Worm (Caenorhabditis elegans): ENCODE results near the gene tiar-2.

DNA sequence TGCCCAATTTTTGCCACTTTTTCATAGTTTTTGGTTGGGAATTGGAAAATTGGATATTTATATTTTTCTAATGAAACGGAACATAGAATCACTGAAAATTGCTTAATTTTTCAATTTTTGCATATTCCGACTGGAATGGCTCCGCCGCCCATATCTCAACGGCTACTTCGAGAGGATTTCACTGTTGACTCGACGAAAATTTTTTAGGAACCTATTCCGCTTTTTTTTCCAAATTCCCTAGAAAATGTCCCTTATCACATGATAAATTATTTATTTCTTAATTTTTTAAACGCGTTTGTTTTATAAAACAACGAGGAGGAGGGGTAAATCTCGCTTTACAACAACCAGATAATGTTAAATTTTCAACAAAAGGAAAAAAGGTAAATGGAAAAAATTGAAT, 41.8 kb upstream of the tiar-2 start:
- TF ChIP-seq odd-2 (tag; optimal IDR thresholded peaks at IDR 0.05) (no peak), ets-4 (tag; optimal IDR thresholded peaks at IDR 0.05) (no peak), hlh-8 (tag; optimal IDR thresholded peaks at IDR 0.05) (no peak), dve-1 (tag; optimal IDR thresholded peaks at IDR 0.05) (no peak), ref-2 (tag; optimal IDR thresholded peaks at IDR 0.05) (no peak), pqm-1 (tag; optimal IDR thresholded peaks at IDR 0.05) (no peak), unc-86 (tag; optimal IDR thresholded peaks at IDR 0.05) (no peak), pat-9 (tag; optimal IDR thresholded peaks at IDR 0.05) (no peak), tbx-7 (tag; optimal IDR thresholded peaks at IDR 0.05) (no peak), ceh-9 (tag; optimal IDR thresholded peaks at IDR 0.05) (no peak), F13H6.1 (tag; optimal IDR thresholded peaks at IDR 0.05) (no peak), elt-4 (tag; optimal IDR thresholded peaks at IDR 0.05) (no peak), ama-1 (optimal IDR thresholded peaks at IDR 0.05) (no peak), tbx-2 (tag; optimal IDR thresholded peaks at IDR 0.05) (no peak)

Data from whole organism, late embryonic.